Worm (Caenorhabditis elegans): ENCODE data around the gene ZK1290.15.

DNA sequence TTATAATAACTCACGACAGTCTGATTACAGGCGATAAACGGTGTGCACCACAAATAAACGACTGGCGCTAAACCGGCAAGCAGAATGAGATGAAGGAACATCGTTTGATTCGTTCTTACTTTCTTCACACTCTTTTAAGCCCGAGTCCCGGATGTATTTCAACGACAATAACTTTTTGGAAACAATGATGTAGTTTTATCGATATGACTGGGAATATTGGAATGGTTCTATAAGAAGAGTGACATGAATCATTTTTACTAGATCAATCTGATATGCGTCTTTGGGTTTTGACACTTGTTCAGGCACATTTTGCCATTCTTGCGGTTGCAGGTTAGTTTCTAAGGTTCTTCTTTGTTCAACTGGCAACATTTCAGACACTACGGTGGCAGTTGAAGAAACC is 38.1 kb downstream of the ZK1290.15 start, which contains the start of the genes ZK1290.11 and ZK1290.1:
- no peak for TF ChIP-seq lin-39 (tag; optimal IDR thresholded peaks at IDR 0.05)
- no peak for TF ChIP-seq lsy-2 (tag; optimal IDR thresholded peaks at IDR 0.05)
- TF ChIP-seq ztf-11 (tag; optimal IDR thresholded peaks at IDR 0.05), result no peak
- no peak for TF ChIP-seq dpl-1 (GFP tag; optimal IDR thresholded peaks at IDR 0.05)

All from whole organism, L4 larva.